Fruit fly (Drosophila melanogaster): ENCODE measurements around the gene CG9016.
A peak's percentile ranks its signal among the peaks of the same experiment; 100 is the strongest.

Gene CG9016

dm6 chr2L:5879363-5879934 lies 44.0 kb downstream of the CG9016 start, which contains the start of gene rau:
Gene rau (minus strand): TSS chr2L:5879498.
- TF ChIP-seq CG8632 (GFP tag; optimal IDR thresholded peaks at IDR 0.05): peak; percentile 50
- peak; percentile 21 for TF ChIP-seq CG11902 (GFP tag; optimal IDR thresholded peaks at IDR 0.05)
- TF ChIP-seq dsx (GFP tag; optimal IDR thresholded peaks at IDR 0.05; ENCODE audit: poor library complexity, severe bottlenecking): peak; percentile 53
- TF ChIP-seq Lpt (GFP tag; optimal IDR thresholded peaks at IDR 0.05): peak; percentile 77
- peak; percentile 76 for TF ChIP-seq CG10631 (GFP tag; optimal IDR thresholded peaks at IDR 0.05)
- TF ChIP-seq CG1621 (tag; optimal IDR thresholded peaks at IDR 0.05): peak; percentile 23
- peak; percentile 51 for TF ChIP-seq fd59A (GFP tag; optimal IDR thresholded peaks at IDR 0.05)
- peak; percentile 34 for TF ChIP-seq Ets21C (GFP tag; optimal IDR thresholded peaks at IDR 0.05)
- TF ChIP-seq Ets96B (tag; optimal IDR thresholded peaks at IDR 0.05): peak; percentile 62
- TF ChIP-seq Hr38 (GFP tag; optimal IDR thresholded peaks at IDR 0.05): no peak
- peak; percentile 59 for TF ChIP-seq CG7368 (GFP tag; optimal IDR thresholded peaks at IDR 0.05)
- TF ChIP-seq OdsH (GFP tag; optimal IDR thresholded peaks at IDR 0.05): peak; percentile 82
- peak; percentile 14 for TF ChIP-seq CG8319 (GFP tag; optimal IDR thresholded peaks at IDR 0.05)
- TF ChIP-seq spab (GFP tag; optimal IDR thresholded peaks at IDR 0.05): peak; percentile 69
- peak; percentile 69 for TF ChIP-seq Eip75B (GFP tag; optimal IDR thresholded peaks at IDR 0.05)
- peak; percentile 80 for TF ChIP-seq svp (GFP tag)
- peak; percentile 84 for TF ChIP-seq CG32006 (GFP tag; optimal IDR thresholded peaks at IDR 0.05)
- TF ChIP-seq vri (GFP tag; optimal IDR thresholded peaks at IDR 0.05): peak; percentile 72
- peak; percentile 56 for TF ChIP-seq CG16779 (tag; optimal IDR thresholded peaks at IDR 0.05)
- peak; percentile 43 for TF ChIP-seq lz (GFP tag; optimal IDR thresholded peaks at IDR 0.05)
- TF ChIP-seq cyc (GFP tag; optimal IDR thresholded peaks at IDR 0.05): peak; percentile 24
- TF ChIP-seq Hr39 (GFP tag; optimal IDR thresholded peaks at IDR 0.05): peak; percentile 29
- peak; percentile 76 for TF ChIP-seq CG15336 (GFP tag; IDR thresholded peaks at IDR 0.05)
- peak; percentile 69 for TF ChIP-seq CG3919 (GFP tag; optimal IDR thresholded peaks at IDR 0.05)
- TF ChIP-seq fkh (GFP tag; optimal IDR thresholded peaks at IDR 0.05): peak; percentile 83
- TF ChIP-seq CG10669 (GFP tag; optimal IDR thresholded peaks at IDR 0.05): peak; percentile 79
- TF ChIP-seq CG6792 (GFP tag; optimal IDR thresholded peaks at IDR 0.05): peak; percentile 64
- no peak for TF ChIP-seq Blimp-1 (GFP tag; optimal IDR thresholded peaks at IDR 0.05)
- peak; percentile 53; the same call in 1 of the 2 replicates for TF ChIP-seq CG11294 (GFP tag; IDR thresholded peaks at IDR 0.05)
- no peak for TF ChIP-seq fd85E (GFP tag; optimal IDR thresholded peaks at IDR 0.05)
- peak; percentile 72 for TF ChIP-seq Sox102F (GFP tag; optimal IDR thresholded peaks at IDR 0.05)
- peak; percentile 82 for TF ChIP-seq CG8119 (GFP tag; IDR thresholded peaks at IDR 0.05)
- peak; percentile 68 for TF ChIP-seq CG4318 (GFP tag; optimal IDR thresholded peaks at IDR 0.05)
- TF ChIP-seq esn (GFP tag; optimal IDR thresholded peaks at IDR 0.05): peak; percentile 83
- TF ChIP-seq CG31627 (GFP tag; optimal IDR thresholded peaks at IDR 0.05): peak; percentile 54
- TF ChIP-seq pdm3 (GFP tag; optimal IDR thresholded peaks at IDR 0.05): peak; percentile 79
- peak; percentile 67 for TF ChIP-seq CG6163 (GFP tag; IDR thresholded peaks at IDR 0.05)
- peak; percentile 56 to 70 for TF ChIP-seq ss (GFP tag; optimal IDR thresholded peaks at IDR 0.05)
- peak; percentile 8 for TF ChIP-seq Sox15 (GFP tag; optimal IDR thresholded peaks at IDR 0.05)
- TF ChIP-seq net (GFP tag; optimal IDR thresholded peaks at IDR 0.05): peak; percentile 74
- peak; percentile 80 for TF ChIP-seq CG6808 (GFP tag; optimal IDR thresholded peaks at IDR 0.05)
- TF ChIP-seq Eip93F (GFP tag; optimal IDR thresholded peaks at IDR 0.05): peak; percentile 26
- peak; percentile 86 for TF ChIP-seq Eip78C (GFP tag)
- peak; percentile 73 for TF ChIP-seq Sox14 (GFP tag; optimal IDR thresholded peaks at IDR 0.05)
- TF ChIP-seq Hr4 (GFP tag; optimal IDR thresholded peaks at IDR 0.05): peak; percentile 66
- TF ChIP-seq CG11762 (GFP tag; optimal IDR thresholded peaks at IDR 0.05; ENCODE audit: insufficient read depth): peak; percentile 64
- peak; percentile 39 for TF ChIP-seq CG9139 (GFP tag; optimal IDR thresholded peaks at IDR 0.05)
- TF ChIP-seq acj6 (GFP tag; optimal IDR thresholded peaks at IDR 0.05): peak; percentile 61
- peak; percentile 73 for TF ChIP-seq CG6276 (GFP tag; optimal IDR thresholded peaks at IDR 0.05)
- TF ChIP-seq dac (GFP tag; optimal IDR thresholded peaks at IDR 0.05): peak; percentile 75
- TF ChIP-seq CG6854 (GFP tag; optimal IDR thresholded peaks at IDR 0.05): peak; percentile 65
